Fruit fly (Drosophila melanogaster) whole organism, embryonic: ENCODE measurements around the gene CG9737.

Experiments used
- CG11093 ChIP-seq: fragments of 200-800 bp; sonication (Bioruptor generic); IDR thresholded peaks from 3 replicates; pipeline ENCODE4 v1.3.6; 2022; ENCODE audit warnings: missing biosample characterization, missing genetic modification characterization
- CG11456 ChIP-seq: fragments of 200-800 bp; sonication (Bioruptor generic); IDR thresholded peaks from 3 replicates; pipeline ENCODE4 v1.3.6; 2022; ENCODE audit warnings: missing biosample characterization, missing genetic modification characterization
- CG11504 ChIP-seq: fragments of 200-800 bp; sonication (Bioruptor generic); optimal IDR thresholded peaks from 3 replicates; lab custom pipeline; 2019; ENCODE audit warnings: missing biosample characterization, mild to moderate bottlenecking, missing genetic modification characterization, moderate library complexity
- CG14710 ChIP-seq: fragments of 200-800 bp; sonication (Bioruptor generic); optimal IDR thresholded peaks from 3 replicates; lab custom pipeline; 2019; ENCODE audit warnings: missing biosample characterization, mild to moderate bottlenecking, missing genetic modification characterization, moderate library complexity
- CG14860 ChIP-seq: fragments of 200-800 bp; sonication (Bioruptor generic); IDR thresholded peaks from 3 replicates; pipeline ENCODE4 v1.3.6; 2022; ENCODE audit warnings: missing biosample characterization, missing genetic modification characterization; ENCODE audit not compliant: partially characterized antibody
- CG1529 ChIP-seq: fragments of 200-800 bp; sonication (Bioruptor generic); optimal IDR thresholded peaks from 3 replicates; lab custom pipeline; 2018; ENCODE audit warnings: missing biosample characterization, missing genetic modification characterization
- CG1602 ChIP-seq: fragments of 200-800 bp; sonication (Bioruptor generic); optimal IDR thresholded peaks from 3 replicates; lab custom pipeline; 2016; ENCODE audit warnings: missing biosample characterization, missing genetic modification characterization
- CG16779 ChIP-seq: fragments of 200-800 bp; sonication (Bioruptor generic); IDR thresholded peaks from 2 replicates; pipeline ENCODE4 v1.3.6; 2022; ENCODE audit warnings: missing biosample characterization, missing genetic modification characterization
- CG17385 ChIP-seq: fragments of 200-800 bp; sonication (Bioruptor generic); optimal IDR thresholded peaks from 3 replicates; lab custom pipeline; 2018; ENCODE audit warnings: missing biosample characterization, mild to moderate bottlenecking, missing genetic modification characterization
- CG30403 ChIP-seq: fragments of 200-800 bp; sonication (Bioruptor generic); optimal IDR thresholded peaks from 3 replicates; lab custom pipeline; 2016; ENCODE audit warnings: missing biosample characterization, missing genetic modification characterization
- CG30431 ChIP-seq: fragments of 200-800 bp; sonication (Bioruptor generic); optimal IDR thresholded peaks from 2 replicates; lab custom pipeline; 2017; ENCODE audit warnings: missing biosample characterization, missing genetic modification characterization
- CG31388 ChIP-seq: fragments of 200-800 bp; sonication (Bioruptor generic); optimal IDR thresholded peaks from 2 replicates; lab custom pipeline; 2016; ENCODE audit warnings: missing biosample characterization, missing genetic modification characterization
- CG32767 ChIP-seq: fragments of 200-800 bp; sonication (Bioruptor generic); IDR thresholded peaks from 2 replicates; pipeline ENCODE4 v1.3.6; 2022; ENCODE audit warnings: missing biosample characterization, missing genetic modification characterization
- CG34224 ChIP-seq: fragments of 200-800 bp; sonication (Bioruptor generic); IDR thresholded peaks from 3 replicates; pipeline ENCODE4 v1.3.6; 2022; ENCODE audit warnings: missing biosample characterization, missing genetic modification characterization; ENCODE audit not compliant: partially characterized antibody
- CG4617 ChIP-seq: fragments of 200-800 bp; sonication (Bioruptor generic); optimal IDR thresholded peaks from 3 replicates; lab custom pipeline; 2016; ENCODE audit warnings: missing biosample characterization, missing genetic modification characterization, borderline replicate concordance
- CG5245 ChIP-seq: fragments of 200-800 bp; sonication (Bioruptor generic); optimal IDR thresholded peaks from 3 replicates; lab custom pipeline; 2016; ENCODE audit warnings: missing biosample characterization, missing genetic modification characterization
- CG6765 ChIP-seq: fragments of 200-800 bp; sonication (Bioruptor generic); optimal IDR thresholded peaks from 3 replicates; lab custom pipeline; 2017; ENCODE audit warnings: missing biosample characterization, mild to moderate bottlenecking, missing genetic modification characterization
- CG7745 ChIP-seq: fragments of 200-800 bp; sonication (Bioruptor generic); optimal IDR thresholded peaks from 2 replicates; lab custom pipeline; 2018; ENCODE audit warnings: missing biosample characterization, mild to moderate bottlenecking, missing genetic modification characterization, moderate library complexity
- CG8924 ChIP-seq: fragments of 200-800 bp; optimal IDR thresholded peaks from 3 replicates; lab custom pipeline; 2019; ENCODE audit warnings: missing biosample characterization, mild to moderate bottlenecking, missing genetic modification characterization, moderate library complexity
- CG9609 ChIP-seq: fragments of 200-800 bp; sonication (Bioruptor generic); optimal IDR thresholded peaks from 3 replicates; lab custom pipeline; 2016; ENCODE audit warnings: missing biosample characterization, missing genetic modification characterization
- CG9817 ChIP-seq: fragments of 200-800 bp; sonication (Bioruptor generic); optimal IDR thresholded peaks from 2 replicates; lab custom pipeline; 2018; ENCODE audit warnings: missing biosample characterization, mild to moderate bottlenecking, missing genetic modification characterization, moderate library complexity
- Dad ChIP-seq: fragments of 200-800 bp; sonication (Bioruptor generic); optimal IDR thresholded peaks from 3 replicates; lab custom pipeline; 2016; ENCODE audit warnings: missing biosample characterization, missing genetic modification characterization
- E2f2 ChIP-seq: fragments of 200-800 bp; sonication (Bioruptor generic); IDR thresholded peaks from 2 replicates; pipeline ENCODE4 v1.3.6; 2022; ENCODE audit warnings: missing biosample characterization, missing genetic modification characterization
- Fer2 ChIP-seq: fragments of 200-800 bp; sonication (Bioruptor generic); optimal IDR thresholded peaks from 2 replicates; lab custom pipeline; 2018; ENCODE audit warnings: missing biosample characterization, mild to moderate bottlenecking, missing genetic modification characterization, moderate library complexity
- Fer3 ChIP-seq: fragments of 200-800 bp; sonication (Bioruptor generic); optimal IDR thresholded peaks from 2 replicates; lab custom pipeline; 2018; ENCODE audit warnings: missing biosample characterization, mild to moderate bottlenecking, missing genetic modification characterization, moderate library complexity
- Hr3 ChIP-seq: fragments of 200-800 bp; sonication (Bioruptor generic); optimal IDR thresholded peaks from 3 replicates; lab custom pipeline; 2016; ENCODE audit warnings: missing biosample characterization, missing genetic modification characterization
- Jarid2 ChIP-seq: fragments of 200-800 bp; sonication (Bioruptor generic); optimal IDR thresholded peaks from 3 replicates; lab custom pipeline; 2017; ENCODE audit warnings: mild to moderate bottlenecking, missing biosample characterization, missing genetic modification reagents, missing genetic modification characterization
- Max ChIP-seq: fragments of 200-800 bp; sonication (Bioruptor generic); optimal IDR thresholded peaks from 2 replicates; lab custom pipeline; 2016; ENCODE audit warnings: missing biosample characterization, mild to moderate bottlenecking, missing genetic modification characterization
- NK7.1 ChIP-seq: fragments of 200-800 bp; sonication (Bioruptor generic); optimal IDR thresholded peaks from 3 replicates; lab custom pipeline; 2016; ENCODE audit warnings: missing biosample characterization, missing genetic modification characterization
- NfI ChIP-seq: fragments of 200-800 bp; sonication (Bioruptor generic); optimal IDR thresholded peaks from 3 replicates; lab custom pipeline; 2018; ENCODE audit warnings: missing biosample characterization, mild to moderate bottlenecking, missing genetic modification characterization, moderate library complexity
- Scr ChIP-seq: fragments of 200-800 bp; sonication (Bioruptor generic); IDR thresholded peaks from 2 replicates; pipeline ENCODE4 v1.3.6; 2022; ENCODE audit warnings: missing biosample characterization, missing genetic modification characterization; ENCODE audit not compliant: partially characterized antibody
- aop ChIP-seq: fragments of 200-800 bp; sonication (Bioruptor generic); IDR thresholded peaks from 2 replicates; pipeline ENCODE4 v1.3.6; 2022; ENCODE audit warnings: missing biosample characterization, missing genetic modification characterization
- cato ChIP-seq: fragments of 200-800 bp; sonication (Bioruptor generic); optimal IDR thresholded peaks from 2 replicates; lab custom pipeline; 2016; ENCODE audit warnings: missing biosample characterization, missing genetic modification characterization, borderline replicate concordance
- chn ChIP-seq: fragments of 200-800 bp; sonication (Bioruptor generic); optimal IDR thresholded peaks from 2 replicates; lab custom pipeline; 2016; ENCODE audit warnings: missing biosample characterization, missing genetic modification characterization
- ci ChIP-seq: fragments of 200-800 bp; sonication (Bioruptor generic); IDR thresholded peaks from 3 replicates; pipeline ENCODE4 v1.3.6; 2022; ENCODE audit warnings: missing biosample characterization, missing genetic modification characterization
- dan ChIP-seq: fragments of 200-800 bp; sonication (Bioruptor generic); IDR thresholded peaks from 2 replicates; pipeline ENCODE4 v1.3.6; 2022; ENCODE audit warnings: missing biosample characterization, missing genetic modification characterization
- exex ChIP-seq: fragments of 200-800 bp; sonication (Bioruptor generic); optimal IDR thresholded peaks from 4 replicates; lab custom pipeline; 2018; ENCODE audit warnings: missing biosample characterization, mild to moderate bottlenecking, missing genetic modification characterization, moderate library complexity
- grn ChIP-seq: fragments of 200-800 bp; sonication (Bioruptor generic); optimal IDR thresholded peaks from 3 replicates; lab custom pipeline; 2017; ENCODE audit warnings: missing biosample characterization, missing genetic modification characterization
- hb ChIP-seq: fragments of 200-800 bp; sonication (Bioruptor generic); IDR thresholded peaks from 3 replicates; pipeline ENCODE4 v1.3.6; 2022; ENCODE audit warnings: missing biosample characterization, missing genetic modification characterization; ENCODE audit not compliant: partially characterized antibody
- lab ChIP-seq: fragments of 200-800 bp; sonication (Bioruptor generic); optimal IDR thresholded peaks from 3 replicates; lab custom pipeline; 2017; ENCODE audit warnings: missing biosample characterization, missing genetic modification characterization, mild to moderate bottlenecking, moderate library complexity, missing genetic modification reagents
- lilli ChIP-seq: fragments of 200-800 bp; sonication (Bioruptor generic); optimal IDR thresholded peaks from 3 replicates; lab custom pipeline; 2016; ENCODE audit warnings: missing biosample characterization, missing genetic modification characterization
- ro ChIP-seq: fragments of 200-800 bp; sonication (Bioruptor generic); IDR thresholded peaks from 2 replicates; pipeline ENCODE4 v1.3.6; 2022; ENCODE audit warnings: missing biosample characterization, missing genetic modification characterization
- sd ChIP-seq: fragments of 200-800 bp; sonication (Bioruptor generic); optimal IDR thresholded peaks from 3 replicates; lab custom pipeline; 2018; ENCODE audit warnings: missing biosample characterization, mild to moderate bottlenecking, missing genetic modification characterization, moderate library complexity
- slou ChIP-seq: fragments of 200-800 bp; sonication (Bioruptor generic); optimal IDR thresholded peaks from 3 replicates; lab custom pipeline; 2016; ENCODE audit warnings: missing biosample characterization, missing genetic modification characterization
- sug ChIP-seq: fragments of 200-800 bp; optimal IDR thresholded peaks from 2 replicates; lab custom pipeline; 2019; ENCODE audit warnings: missing biosample characterization, mild to moderate bottlenecking, missing genetic modification characterization, moderate library complexity
- ttk ChIP-seq: fragments of 200-800 bp; sonication (Bioruptor generic); IDR thresholded peaks from 2 replicates; pipeline ENCODE4 v2.1.2; 2022; ENCODE audit warnings: missing biosample characterization, missing genetic modification characterization

Gene CG9737

DNA sequence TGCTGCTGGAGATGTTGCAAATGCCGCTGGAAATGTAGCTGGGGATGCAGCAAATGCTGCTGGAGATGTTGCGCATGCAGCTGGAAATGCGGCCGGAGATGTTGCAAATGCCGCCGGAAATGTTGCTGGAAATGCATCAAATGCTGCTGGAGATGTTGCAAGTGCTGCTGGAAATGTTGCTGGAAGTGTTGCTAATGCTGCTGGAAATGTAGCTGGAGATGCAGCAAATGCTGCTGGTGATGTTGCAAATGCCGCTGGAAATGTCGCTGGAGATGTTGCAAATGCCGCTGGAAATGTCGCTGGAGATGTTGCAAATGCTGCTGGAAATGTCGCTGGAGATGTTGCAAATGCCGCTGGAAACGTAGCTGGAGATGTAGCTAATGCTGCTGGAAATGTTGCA, 9.2 kb upstream of the CG9737 start:
- no peak for TF ChIP-seq Max
- TF ChIP-seq CG11504 (tag; lab: Kevin White, UChicago): peak; percentile 94
- TF ChIP-seq CG1529: peak; percentile 75

DNA sequence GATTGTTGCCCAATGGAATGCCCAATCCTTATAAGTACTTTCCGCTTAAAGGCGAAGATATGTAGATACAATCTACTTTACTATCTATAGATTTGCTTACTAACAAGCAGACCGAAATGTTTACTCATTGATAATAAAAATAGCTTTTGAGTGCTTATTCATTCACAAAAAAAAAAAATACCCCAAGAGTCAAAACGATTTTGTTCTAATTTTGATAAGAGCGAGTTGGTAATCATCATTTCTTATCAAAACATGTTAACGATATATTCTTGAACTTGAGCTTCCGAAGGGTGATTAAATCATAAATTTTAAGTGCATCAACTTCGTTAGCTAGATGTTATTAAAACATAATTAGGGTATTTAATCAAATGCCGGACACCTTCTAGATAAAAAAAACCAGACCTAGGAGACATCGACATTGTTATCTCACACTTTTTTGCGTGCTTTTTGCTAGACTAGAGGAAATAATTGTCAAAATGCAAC, 7.4 kb upstream of the CG9737 start, which contains the start of gene CG9682:
Gene CG9682 (plus strand): TSS at position 433 of the 483 bp plus-strand sequence.
- TF ChIP-seq CG30431: no peak
- peak; percentile 57 for TF ChIP-seq exex (tag; lab: Kevin White, UChicago)
- TF ChIP-seq CG11093 (GFP tag; lab: Robert Waterston, UW): no peak
- peak; percentile 47 for TF ChIP-seq grn
- TF ChIP-seq sug (tag; lab: Kevin White, UChicago): peak; percentile 53
- TF ChIP-seq CG17385 (GFP tag; lab: Kevin White, UChicago): no peak
- TF ChIP-seq CG7745 (tag; lab: Kevin White, UChicago): no peak
- peak; percentile 2 for TF ChIP-seq sd (tag; lab: Kevin White, UChicago)
- no peak for TF ChIP-seq CG32767 (GFP tag; lab: Robert Waterston, UW)
- no peak for TF ChIP-seq CG1602 (GFP tag; lab: Kevin White, UChicago)
- peak; percentile 46 for TF ChIP-seq lab (GFP tag; lab: Kevin White, UChicago)
- TF ChIP-seq CG30403 (GFP tag; lab: Kevin White, UChicago): no peak
- TF ChIP-seq CG4617 (GFP tag; lab: Kevin White, UChicago): no peak

DNA sequence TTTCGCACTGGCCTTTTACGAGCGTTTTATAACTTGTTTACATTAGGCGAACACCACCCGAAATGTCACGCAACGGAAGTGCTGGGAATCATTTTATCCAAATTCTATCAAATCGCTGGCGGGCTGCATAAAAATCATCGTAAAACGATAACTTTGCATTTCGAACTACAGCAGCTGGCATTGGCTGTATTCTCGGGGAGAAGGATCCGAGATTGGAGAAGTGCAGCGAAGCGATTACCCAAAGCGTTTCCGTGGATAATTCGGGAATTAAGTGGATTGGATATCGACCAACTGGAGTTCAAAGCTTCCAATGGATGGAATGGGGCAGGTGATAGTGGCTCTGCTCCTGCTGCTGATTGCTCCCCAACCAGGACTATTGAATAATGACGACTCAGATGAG, 6.2 kb upstream of the CG9737 start, which contains the start of gene CG34299:
Gene CG34299 (plus strand): TSS at position 301 of the 400 bp plus-strand sequence.
- TF ChIP-seq CG11456 (GFP tag; lab: Robert Waterston, UW): 0 out of 3 replicates have a peak, but pooled peaks have one; percentile 8
- TF ChIP-seq NK7.1 (GFP tag; lab: Kevin White, UChicago): no peak
- TF ChIP-seq CG16779 (GFP tag; lab: Robert Waterston, UW): no peak
- no peak for TF ChIP-seq NfI (GFP tag; lab: Kevin White, UChicago)
- no peak for TF ChIP-seq CG5245 (GFP tag; lab: Kevin White, UChicago)
- TF ChIP-seq CG9609 (GFP tag; lab: Kevin White, UChicago): no peak

DNA sequence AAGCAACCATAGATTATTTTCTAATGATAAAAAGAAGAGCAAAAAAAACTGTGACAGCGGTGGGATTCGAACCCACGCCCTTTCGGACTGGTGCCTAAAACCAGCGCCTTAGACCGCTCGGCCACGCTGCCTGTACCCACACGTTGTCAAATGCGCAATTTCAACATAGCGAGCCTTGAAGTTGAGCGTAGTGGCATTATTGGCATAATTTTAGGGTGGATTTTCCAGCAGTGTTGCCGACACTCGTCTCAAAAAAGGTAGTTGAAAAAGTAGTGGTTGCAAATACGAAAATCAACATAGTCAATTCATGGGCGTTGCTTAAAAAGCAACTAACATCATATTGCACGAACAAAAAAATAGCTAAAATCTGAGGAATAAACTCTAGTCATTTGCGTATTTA, 5.5 kb upstream of the CG9737 start:
- no peak for TF ChIP-seq CG9817 (tag; lab: Kevin White, UChicago)
- no peak for TF ChIP-seq Dad
- TF ChIP-seq CG34224 (GFP tag; lab: Robert Waterston, UW): peak; percentile 34; the same call in 2 of the 3 replicates
- TF ChIP-seq aop (GFP tag; lab: Robert Waterston, UW): no peak
- no peak for TF ChIP-seq CG31388 (GFP tag; lab: Kevin White, UChicago)
- no peak for TF ChIP-seq ttk (GFP tag; lab: Robert Waterston, UW)
- TF ChIP-seq ci (GFP tag; lab: Robert Waterston, UW): peak; percentile 48; the same call in 2 of the 3 replicates
- TF ChIP-seq CG1529: no peak
- no peak for TF ChIP-seq cato
- TF ChIP-seq E2f2 (GFP tag; lab: Robert Waterston, UW): no peak
- no peak for TF ChIP-seq CG6765
- no peak for TF ChIP-seq Fer2
- TF ChIP-seq slou (GFP tag; lab: Kevin White, UChicago): no peak
- TF ChIP-seq Fer3 (tag; lab: Kevin White, UChicago): no peak
- TF ChIP-seq dan: no peak
- TF ChIP-seq Hr3: no peak
- peak; percentile 57; the same call in 2 of the 3 replicates for TF ChIP-seq hb (GFP tag; lab: Robert Waterston, UW)
- TF ChIP-seq Jarid2 (GFP tag; lab: Kevin White, UChicago): no peak
- TF ChIP-seq lilli: no peak
- no peak for TF ChIP-seq CG14710
- peak; percentile 67 for TF ChIP-seq Scr (GFP tag; lab: Robert Waterston, UW)
- peak; percentile 88 for TF ChIP-seq CG14860 (GFP tag; lab: Robert Waterston, UW)
- TF ChIP-seq ro (GFP tag; lab: Robert Waterston, UW): no peak
- no peak for TF ChIP-seq CG8924
- TF ChIP-seq chn (GFP tag; lab: Kevin White, UChicago): no peak
